Fruit fly (Drosophila melanogaster) whole organism, wandering third instar larva: ENCODE data around the gene CG11417.

Experiments used
- Hr78 ChIP-seq: fragments of >200 bp; optimal IDR thresholded peaks from 2 replicates; lab custom pipeline; 2017; ENCODE audit warnings: missing biosample characterization, missing genetic modification characterization
- Mio ChIP-seq: sonication (Bioruptor generic); optimal IDR thresholded peaks from 2 replicates; lab custom pipeline; 2016; ENCODE audit warnings: missing biosample characterization, missing genetic modification characterization
- dmrt93B ChIP-seq: fragments of 200-800 bp; sonication (Bioruptor generic); optimal IDR thresholded peaks from 2 replicates; lab custom pipeline; 2018; ENCODE audit warnings: missing biosample characterization, mild to moderate bottlenecking, missing genetic modification characterization
- ey ChIP-seq: fragments of 200-800 bp; sonication (Bioruptor generic); optimal IDR thresholded peaks from 2 replicates; lab custom pipeline; 2016; ENCODE audit warnings: missing biosample characterization, missing genetic modification characterization
- foxo ChIP-seq, 2 experiments: fragments of 200-800 bp; sonication (Bioruptor generic); optimal IDR thresholded peaks; 2 replicates in 1 of 2; 3 replicates in 1 of 2; lab custom pipeline; 2016 to 2017; ENCODE audit warnings: missing biosample characterization in 2 of 2, missing genetic modification characterization in 2 of 2
- h ChIP-seq: fragments of 200-800 bp; sonication (Bioruptor generic); optimal IDR thresholded peaks from 3 replicates; lab custom pipeline; 2016; ENCODE audit warnings: missing biosample characterization, mild to moderate bottlenecking, missing genetic modification characterization
- pan ChIP-seq: fragments of >200 bp; optimal IDR thresholded peaks from 2 replicates; lab custom pipeline; 2017
- woc ChIP-seq: sonication (Bioruptor generic); optimal IDR thresholded peaks from 2 replicates; lab custom pipeline; 2016; ENCODE audit warnings: missing biosample characterization, mild to moderate bottlenecking, missing genetic modification characterization

dm6 chrX:1320144-1320981 lies 33.5 kb upstream of the CG11417 start:
- TF ChIP-seq pan (lab: Kevin White, UChicago) (no peak), h (peak; percentile 56), woc (peak; percentile 84), Hr78 (GFP tag; lab: Kevin White, UChicago) (no peak), ey (GFP tag; lab: Kevin White, UChicago) (peak; percentile 65), dmrt93B (GFP tag; lab: Kevin White, UChicago) (peak; percentile 50), foxo (GFP tag; optimal IDR thresholded peaks at IDR 0.05; lab: Kevin White, UChicago) (peak in 1 of 2 experiments; percentile 69), Mio (GFP tag; lab: Kevin White, UChicago) (no peak)
